Worm (Caenorhabditis elegans) whole organism, L4/young adult: ENCODE data around the gene clc-24.

Experiments used
- W03F9.2 ChIP-seq: fragments of 150-350 bp; optimal IDR thresholded peaks from 2 replicates; lab custom pipeline; 2014; ENCODE audit warnings: missing biosample characterization, missing genetic modification characterization
- dao-5 ChIP-seq: sonication (generic microtip); optimal IDR thresholded peaks from 2 replicates; lab custom pipeline; 2016; ENCODE audit warnings: missing genotype, missing genetic modification characterization, moderate library complexity, missing compliant biosample characterization
- him-1 ChIP-seq: sonication (generic microtip); optimal IDR thresholded peaks from 2 replicates; lab custom pipeline; 2016; ENCODE audit warnings: missing genotype, missing genetic modification reagents, missing genetic modification characterization, missing compliant biosample characterization

Gene clc-24

DNA sequence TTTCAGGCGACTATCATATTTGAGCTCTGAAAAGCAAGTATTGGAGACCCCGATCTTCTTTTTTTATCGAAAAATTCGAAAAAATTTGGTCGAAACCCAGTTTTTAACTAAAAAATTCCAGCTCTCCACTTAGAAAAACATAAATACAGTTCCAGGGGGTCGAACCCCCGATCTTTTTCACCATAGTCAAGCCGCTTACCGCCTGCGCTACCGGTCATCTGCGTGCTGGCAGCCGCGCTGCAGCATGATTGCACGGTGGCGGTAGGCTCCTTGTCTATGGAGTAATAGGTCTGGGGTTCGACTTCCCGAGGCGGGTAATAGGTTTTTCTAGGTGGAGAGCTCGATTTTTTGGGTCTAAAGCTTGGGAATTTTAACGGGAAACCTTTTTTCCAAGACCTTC, at the start of gene clc-24:
clc-24 (plus strand) TSS at position 263 of the 400 bp plus-strand sequence.
- TF ChIP-seq W03F9.2 (tag; lab: Kevin White, UChicago) (no peak), him-1 (no peak), dao-5 (tag; lab: Kevin White, UChicago) (no peak)

ce11 chrIII:961948-962347, 47.9 kb upstream of the clc-24 start, which contains the start of gene fbxa-51:
Gene fbxa-51, plus strand, starts transcription at chrIII:962269.
- TF ChIP-seq him-1 (no peak), dao-5 (tag; lab: Kevin White, UChicago) (no peak), W03F9.2 (tag; lab: Kevin White, UChicago) (no peak)

ce11 chrIII:964637-965036, 45.2 kb upstream of the clc-24 start:
- TF ChIP-seq him-1 = no peak
- TF ChIP-seq W03F9.2 (tag; lab: Kevin White, UChicago) = no peak
- no peak for TF ChIP-seq dao-5 (tag; lab: Kevin White, UChicago)

- no peak for TF ChIP-seq dao-5 (tag; lab: Kevin White, UChicago)
- no peak for TF ChIP-seq W03F9.2 (tag; lab: Kevin White, UChicago)
- TF ChIP-seq him-1 = no peak
Measured at ce11 chrIII:966259-966658, 43.6 kb upstream of the clc-24 start.

ce11 chrIII:970928-971327, 38.9 kb upstream of the clc-24 start:
- TF ChIP-seq him-1 (no peak), dao-5 (tag; lab: Kevin White, UChicago) (no peak), W03F9.2 (tag; lab: Kevin White, UChicago) (no peak)

ce11 chrIII:978889-979288, 30.9 kb upstream of the clc-24 start:
- TF ChIP-seq W03F9.2 (tag; lab: Kevin White, UChicago) (no peak), dao-5 (tag; lab: Kevin White, UChicago) (no peak), him-1 (no peak)

DNA sequence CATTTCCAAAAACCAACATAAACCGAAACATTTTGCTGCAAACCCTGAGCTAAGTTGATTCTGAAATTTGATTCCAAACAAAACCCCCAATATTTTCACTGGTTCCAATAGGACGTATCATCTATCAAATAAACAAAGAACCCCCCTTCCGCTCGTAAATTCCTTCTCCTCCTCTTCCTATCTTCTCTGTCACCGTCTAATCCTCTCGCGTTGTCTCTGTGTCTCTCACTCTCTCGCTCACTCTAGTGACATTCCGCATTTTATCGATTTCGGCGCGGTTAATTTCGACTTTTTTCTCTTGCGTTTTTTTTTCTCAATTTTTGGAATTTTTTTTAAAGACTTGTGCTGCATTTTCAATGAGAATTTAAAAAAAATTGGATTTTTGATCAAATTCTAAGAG, 27.9 kb upstream of the clc-24 start:
- no peak for TF ChIP-seq W03F9.2 (tag; lab: Kevin White, UChicago)
- no peak for TF ChIP-seq him-1
- TF ChIP-seq dao-5 (tag; lab: Kevin White, UChicago) = no peak

ce11 chrIII:982961-983360, 26.9 kb upstream of the clc-24 start, which contains the start of gene tbc-10:
Gene tbc-10, plus strand, starts transcription at chrIII:983261.
- no peak for TF ChIP-seq dao-5 (tag; lab: Kevin White, UChicago)
- TF ChIP-seq W03F9.2 (tag; lab: Kevin White, UChicago) = no peak
- TF ChIP-seq him-1 = no peak

DNA sequence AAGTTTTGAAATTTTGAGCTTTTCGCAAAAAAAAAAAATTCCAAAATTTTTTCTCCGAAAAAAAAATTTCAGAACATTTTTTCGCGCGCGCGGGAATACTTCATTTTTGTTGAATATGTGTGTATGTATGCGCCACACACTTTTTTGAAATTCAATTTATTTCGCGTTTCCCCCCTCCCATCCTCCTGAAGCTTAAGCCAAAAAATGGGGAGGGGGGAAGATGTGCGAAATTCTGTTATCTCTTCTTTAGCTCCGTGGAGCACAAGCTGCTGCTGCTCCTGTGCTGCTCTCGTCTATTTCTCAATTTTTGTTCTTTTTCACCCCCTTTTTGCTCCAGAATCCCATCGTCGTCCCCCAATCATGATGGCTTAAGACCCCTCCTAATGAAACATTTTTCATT, 20.3 kb upstream of the clc-24 start:
- TF ChIP-seq him-1 (no peak), W03F9.2 (tag; lab: Kevin White, UChicago) (no peak), dao-5 (tag; lab: Kevin White, UChicago) (no peak)

DNA sequence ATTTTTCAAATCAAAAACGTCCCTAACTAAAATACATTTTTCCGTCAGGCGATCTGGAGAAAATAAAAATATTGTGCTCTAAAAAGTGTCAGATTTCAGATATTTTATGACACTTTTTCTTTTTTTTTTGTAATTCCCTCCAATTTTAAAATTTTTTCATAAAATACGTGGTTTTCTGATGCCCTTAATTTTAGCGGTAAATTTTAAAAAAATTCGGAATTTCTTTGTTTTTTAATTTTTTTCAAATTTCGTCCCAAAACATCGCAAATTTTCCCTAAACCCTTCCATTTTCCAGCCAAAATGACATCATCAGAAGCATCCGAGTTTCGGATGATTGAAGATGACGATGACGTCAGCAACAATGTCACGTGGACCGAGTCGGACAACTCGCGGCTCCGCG, 18.3 kb upstream of the clc-24 start, which contains the start of gene trp-2:
trp-2 (plus strand) TSS at position 301 of the 400 bp plus-strand sequence.
- no peak for TF ChIP-seq W03F9.2 (tag; lab: Kevin White, UChicago)
- no peak for TF ChIP-seq him-1
- TF ChIP-seq dao-5 (tag; lab: Kevin White, UChicago) = no peak

ce11 chrIII:996564-996963, 13.3 kb upstream of the clc-24 start:
- TF ChIP-seq him-1 (no peak), dao-5 (tag; lab: Kevin White, UChicago) (no peak), W03F9.2 (tag; lab: Kevin White, UChicago) (no peak)

- TF ChIP-seq dao-5 (tag; lab: Kevin White, UChicago) = no peak
- TF ChIP-seq him-1 = no peak
- TF ChIP-seq W03F9.2 (tag; lab: Kevin White, UChicago) = no peak
Measured at ce11 chrIII:998855-999254, 11.0 kb upstream of the clc-24 start.

DNA sequence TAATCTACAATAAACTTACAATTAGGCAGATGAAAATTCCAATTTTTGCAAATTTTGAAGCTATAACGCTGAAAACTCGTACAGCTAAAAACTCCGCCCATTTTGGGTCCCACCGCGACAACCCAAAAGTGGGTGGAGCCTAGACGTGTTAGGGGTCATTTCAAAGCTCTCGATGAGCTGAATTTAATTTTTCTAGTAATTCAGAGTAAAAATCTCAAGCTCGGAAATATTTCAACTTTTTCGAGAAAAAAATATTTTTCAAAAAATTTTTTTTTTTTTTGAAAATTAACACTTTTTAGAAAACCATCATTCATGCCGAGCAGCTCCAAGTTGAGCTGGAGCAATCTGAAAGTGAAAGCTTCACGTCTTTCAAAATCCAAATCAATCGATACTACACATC, 8.5 kb upstream of the clc-24 start, which contains the start of gene R06B10.7:
R06B10.7 (minus strand) TSS at position 101 of the 400 bp plus-strand sequence.
- TF ChIP-seq dao-5 (tag; lab: Kevin White, UChicago) (no peak), W03F9.2 (tag; lab: Kevin White, UChicago) (no peak), him-1 (no peak)

DNA sequence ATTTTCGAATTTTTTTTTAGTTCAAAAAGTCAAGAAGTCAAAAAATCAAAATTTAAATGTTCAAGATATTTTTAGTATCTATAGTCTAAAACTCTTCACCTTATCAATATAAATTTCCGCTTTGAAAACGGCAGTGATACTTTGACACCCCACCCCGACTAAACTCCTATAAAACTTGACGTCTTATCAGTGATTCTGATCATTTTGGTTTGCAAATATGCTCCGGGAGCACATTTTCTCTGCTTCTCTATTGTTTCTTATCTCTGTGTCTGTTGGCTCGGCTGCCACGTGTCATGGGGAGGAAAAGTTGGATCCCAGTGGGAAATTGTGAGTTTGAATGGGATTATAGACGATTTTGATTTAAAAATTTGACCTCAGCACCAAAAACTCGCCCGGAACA, 7.3 kb upstream of the clc-24 start, which contains the start of gene clec-150:
clec-150 (plus strand) TSS at position 198 of the 400 bp plus-strand sequence.
- TF ChIP-seq him-1 (no peak), dao-5 (tag; lab: Kevin White, UChicago) (no peak), W03F9.2 (tag; lab: Kevin White, UChicago) (no peak)

- TF ChIP-seq W03F9.2 (tag; lab: Kevin White, UChicago) = no peak
- no peak for TF ChIP-seq him-1
Measured at ce11 chrIII:1004464-1004863, 5.4 kb upstream of the clc-24 start.
